Worm (Caenorhabditis elegans) whole organism, late embryonic: ENCODE results near the gene irg-5.
A peak's percentile ranks its signal among the peaks of the same experiment; 100 is the strongest.

ENCODE experiments used
- C08G9.2 ChIP-seq: sonication (generic microtip); optimal IDR thresholded peaks from 2 replicates; lab custom pipeline; 2016; ENCODE audit warnings: mild to moderate bottlenecking, missing genetic modification characterization, moderate library complexity, missing compliant biosample characterization
- K02D7.2 ChIP-seq: sonication (generic microtip); optimal IDR thresholded peaks from 2 replicates; lab custom pipeline; 2017; ENCODE audit warnings: mild to moderate bottlenecking, missing genetic modification characterization, missing compliant biosample characterization
- ahr-1 ChIP-seq: sonication (generic microtip); optimal IDR thresholded peaks from 2 replicates; lab custom pipeline; 2016; ENCODE audit warnings: missing genetic modification characterization, missing compliant biosample characterization
- ama-1 ChIP-seq: fragments of 150-350 bp; optimal IDR thresholded peaks from 2 replicates; lab custom pipeline; 2014
- ceh-14 ChIP-seq: sonication (generic microtip); optimal IDR thresholded peaks from 2 replicates; lab custom pipeline; 2016; ENCODE audit warnings: missing genotype, missing genetic modification characterization, missing compliant biosample characterization
- ceh-2 ChIP-seq: sonication (generic microtip); optimal IDR thresholded peaks from 2 replicates; lab custom pipeline; 2016; ENCODE audit warnings: missing genotype, missing genetic modification characterization, missing compliant biosample characterization
- ceh-31 ChIP-seq: sonication (generic microtip); optimal IDR thresholded peaks from 2 replicates; lab custom pipeline; 2016; ENCODE audit warnings: missing genetic modification characterization, missing compliant biosample characterization
- ceh-48 ChIP-seq: sonication (generic microtip); optimal IDR thresholded peaks from 2 replicates; lab custom pipeline; 2016; ENCODE audit warnings: missing genetic modification characterization, inconsistent platforms, missing compliant biosample characterization
- dmd-4 ChIP-seq: sonication (generic microtip); optimal IDR thresholded peaks from 2 replicates; lab custom pipeline; 2016; ENCODE audit warnings: borderline replicate concordance, missing genetic modification characterization, missing compliant biosample characterization
- elt-4 ChIP-seq: sonication (generic microtip); optimal IDR thresholded peaks from 2 replicates; lab custom pipeline; 2016; ENCODE audit warnings: missing genetic modification characterization, missing compliant biosample characterization
- eyg-1 ChIP-seq: sonication (generic microtip); optimal IDR thresholded peaks from 2 replicates; lab custom pipeline; 2016; ENCODE audit warnings: missing genotype, missing genetic modification characterization, missing compliant biosample characterization
- fkh-10 ChIP-seq: fragments of 150-350 bp; optimal IDR thresholded peaks from 2 replicates; lab custom pipeline; 2014; ENCODE audit warnings: missing biosample characterization, missing genetic modification reagents, missing genetic modification characterization
- hlh-13 ChIP-seq: fragments of 200-800 bp; sonication (Bioruptor generic); optimal IDR thresholded peaks from 2 replicates; lab custom pipeline; 2018; ENCODE audit warnings: mild to moderate bottlenecking, missing genetic modification characterization, missing compliant biosample characterization
- hlh-15 ChIP-seq: sonication (generic microtip); optimal IDR thresholded peaks from 2 replicates; lab custom pipeline; 2016; ENCODE audit warnings: missing genetic modification characterization, missing compliant biosample characterization
- madf-2 ChIP-seq: sonication (generic microtip); optimal IDR thresholded peaks from 2 replicates; lab custom pipeline; 2017; ENCODE audit warnings: missing genetic modification characterization, missing compliant biosample characterization
- nhr-232 ChIP-seq: sonication (generic microtip); optimal IDR thresholded peaks from 2 replicates; lab custom pipeline; 2016; ENCODE audit warnings: missing genetic modification characterization, missing compliant biosample characterization
- zip-5 ChIP-seq: sonication (generic microtip); optimal IDR thresholded peaks from 2 replicates; lab custom pipeline; 2016; ENCODE audit warnings: missing genetic modification characterization, missing compliant biosample characterization

Gene irg-5

DNA sequence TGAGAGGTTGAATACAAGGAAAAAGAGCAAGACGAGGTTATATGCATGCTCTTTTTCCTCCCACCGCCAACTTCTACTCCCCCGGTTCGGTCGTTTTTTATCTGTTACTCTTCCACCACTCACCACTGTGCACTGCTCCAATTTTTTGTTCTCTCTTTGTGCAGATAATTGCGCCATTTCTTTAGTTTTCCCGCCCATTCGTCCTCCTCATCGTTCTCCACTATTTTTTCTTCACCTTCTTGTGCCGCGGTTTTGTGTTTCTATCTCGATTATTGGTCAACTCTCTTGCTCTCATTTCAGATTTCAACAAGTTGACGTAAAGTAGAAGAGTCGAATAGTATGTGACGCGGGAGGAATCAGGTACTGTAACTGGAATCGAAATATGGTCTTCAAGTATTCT is 48.7 kb downstream of the irg-5 start, which contains the start of gene T01D3.1:
TSS of gene T01D3.1 (plus strand) at position 301 of the 400 bp plus-strand sequence.
- TF ChIP-seq dmd-4 (tag; lab: Kevin White, UChicago) = no peak
- no peak for TF ChIP-seq elt-4 (tag; lab: Kevin White, UChicago)
- TF ChIP-seq C08G9.2 = no peak
- TF ChIP-seq K02D7.2 (tag; lab: Kevin White, UChicago) = no peak
- TF ChIP-seq nhr-232 (tag; lab: Kevin White, UChicago) = no peak
- TF ChIP-seq ceh-2 (tag; lab: Kevin White, UChicago) = no peak
- no peak for TF ChIP-seq hlh-13 (GFP tag; lab: Kevin White, UChicago)
- TF ChIP-seq ceh-31 = no peak
- TF ChIP-seq ceh-48 (tag; lab: Kevin White, UChicago) = no peak
- no peak for TF ChIP-seq hlh-15 (tag; lab: Kevin White, UChicago)
- no peak for TF ChIP-seq eyg-1 (tag; lab: Kevin White, UChicago)
- no peak for TF ChIP-seq ahr-1 (tag; lab: Kevin White, UChicago)
- TF ChIP-seq ama-1 (lab: Kevin White, UChicago) = no peak
- TF ChIP-seq zip-5 (tag; lab: Kevin White, UChicago) = no peak

DNA sequence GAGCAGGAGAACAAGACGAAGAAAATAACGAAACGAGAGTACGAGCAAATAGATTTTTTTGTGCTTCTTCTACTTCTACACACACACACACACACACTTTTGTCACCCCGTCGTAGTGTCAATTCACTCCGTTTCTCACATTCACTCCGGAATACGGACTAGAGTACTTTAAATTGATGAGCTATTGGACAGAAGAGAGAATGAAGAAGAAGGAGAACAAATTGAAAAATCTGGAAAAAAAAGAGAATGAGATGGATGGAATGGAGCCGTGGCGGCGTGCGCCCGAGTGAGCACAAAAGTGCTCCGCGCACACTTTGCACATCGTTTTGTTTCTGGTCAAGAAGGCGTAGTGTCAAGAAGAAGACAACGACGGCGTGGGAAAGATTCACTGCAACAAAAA is 50.8 kb downstream of the irg-5 start:
- no peak for TF ChIP-seq madf-2 (tag; lab: Kevin White, UChicago)
- TF ChIP-seq ceh-31 = peak; percentile 13
- no peak for TF ChIP-seq ceh-14 (tag; lab: Kevin White, UChicago)
- no peak for TF ChIP-seq fkh-10 (GFP tag; lab: Kevin White, UChicago)
